Worm (Caenorhabditis elegans) whole organism, L3 larva: ENCODE measurements around the gene F09E10.5.

ENCODE experiments used
- R02D3.7 ChIP-seq: fragments of 150-350 bp; optimal IDR thresholded peaks from 2 replicates; lab custom pipeline; 2014; ENCODE audit warnings: missing biosample characterization, missing genetic modification characterization
- ZK546.5 ChIP-seq: sonication (generic microtip); optimal IDR thresholded peaks from 2 replicates; lab custom pipeline; 2017; ENCODE audit warnings: missing biosample characterization, missing genetic modification characterization
- ama-1 ChIP-seq: fragments of 150-350 bp; optimal IDR thresholded peaks from 2 replicates; lab custom pipeline; 2018
- ceh-16 ChIP-seq: sonication (generic microtip); optimal IDR thresholded peaks from 2 replicates; lab custom pipeline; 2017; ENCODE audit warnings: missing biosample characterization, missing genetic modification characterization
- ceh-82 ChIP-seq: fragments of 150-350 bp; optimal IDR thresholded peaks from 2 replicates; lab custom pipeline; 2014; ENCODE audit warnings: missing biosample characterization, missing genetic modification characterization
- ceh-9 ChIP-seq: sonication (generic microtip); optimal IDR thresholded peaks from 2 replicates; lab custom pipeline; 2018; ENCODE audit warnings: missing biosample characterization, missing genetic modification characterization
- daf-12 ChIP-seq: fragments of 150-350 bp; optimal IDR thresholded peaks from 2 replicates; lab custom pipeline; 2014; ENCODE audit warnings: missing biosample characterization, missing genetic modification reagents, missing genetic modification characterization
- egl-27 ChIP-seq: sonication (generic microtip); optimal IDR thresholded peaks from 4 replicates; lab custom pipeline; 2017; ENCODE audit warnings: missing biosample characterization, missing genetic modification reagents, missing genetic modification characterization
- egl-5 ChIP-seq: fragments of 150-350 bp; optimal IDR thresholded peaks from 2 replicates; lab custom pipeline; 2017; ENCODE audit warnings: missing biosample characterization, missing genetic modification reagents, missing genetic modification characterization, inconsistent platforms
- elt-1 ChIP-seq: fragments of 150-350 bp; optimal IDR thresholded peaks from 2 replicates; lab custom pipeline; 2014; ENCODE audit warnings: missing biosample characterization, missing genetic modification characterization
- elt-2 ChIP-seq: sonication (generic microtip); optimal IDR thresholded peaks from 2 replicates; lab custom pipeline; 2016; ENCODE audit warnings: missing genetic modification reagents, mild to moderate bottlenecking, missing genetic modification characterization, missing compliant biosample characterization
- elt-3 ChIP-seq, 3 experiments: fragments of 150-350 bp in 1 of 3; sonication (generic microtip) in 2 of 3; optimal IDR thresholded peaks; 2 replicates in 2 of 3; 4 replicates in 1 of 3; lab custom pipeline; 2014 to 2017; ENCODE audit warnings: missing biosample characterization in 3 of 3, missing genetic modification characterization in 3 of 3
- eor-1 ChIP-seq, 2 experiments: fragments of 150-350 bp; optimal IDR thresholded peaks; 2 replicates each; lab custom pipeline; 2014 to 2018; ENCODE audit warnings: missing biosample characterization in 2 of 2, missing genetic modification characterization in 2 of 2
- fkh-10 ChIP-seq: sonication (generic microtip); optimal IDR thresholded peaks from 2 replicates; lab custom pipeline; 2017; ENCODE audit warnings: missing biosample characterization, missing genetic modification reagents, missing genetic modification characterization
- fkh-2 ChIP-seq: fragments of 150-350 bp; optimal IDR thresholded peaks from 2 replicates; lab custom pipeline; 2014; ENCODE audit warnings: missing biosample characterization, missing genetic modification reagents, missing genetic modification characterization
- fos-1 ChIP-seq: fragments of 150-350 bp; optimal IDR thresholded peaks from 2 replicates; lab custom pipeline; 2014; ENCODE audit warnings: missing biosample characterization, missing genetic modification characterization
- hmg-11 ChIP-seq: sonication (generic microtip); optimal IDR thresholded peaks from 2 replicates; lab custom pipeline; 2016; ENCODE audit warnings: missing genetic modification characterization, missing compliant biosample characterization
- lin-15B ChIP-seq: fragments of 150-350 bp; optimal IDR thresholded peaks from 2 replicates; lab custom pipeline; 2014; ENCODE audit warnings: missing biosample characterization, missing genetic modification characterization
- lin-39 ChIP-seq: fragments of 150-350 bp; optimal IDR thresholded peaks from 2 replicates; lab custom pipeline; 2018; ENCODE audit warnings: missing biosample characterization, missing genetic modification reagents, missing genetic modification characterization
- lsy-12 ChIP-seq: sonication (generic microtip); optimal IDR thresholded peaks from 2 replicates; lab custom pipeline; 2016; ENCODE audit warnings: mild to moderate bottlenecking, missing genetic modification characterization, missing compliant biosample characterization
- mdl-1 ChIP-seq: fragments of 150-350 bp; optimal IDR thresholded peaks from 2 replicates; lab custom pipeline; 2014; ENCODE audit warnings: missing biosample characterization, missing genetic modification characterization
- mml-1 ChIP-seq: fragments of 150-350 bp; sonication (generic microtip); optimal IDR thresholded peaks from 3 replicates; lab custom pipeline; 2014; ENCODE audit warnings: missing biosample characterization, missing genetic modification characterization
- nfya-1 ChIP-seq: sonication (generic microtip); optimal IDR thresholded peaks from 2 replicates; lab custom pipeline; 2017; ENCODE audit warnings: missing genetic modification characterization, mild to moderate bottlenecking, missing compliant biosample characterization, antibody characterized with exemption, moderate library complexity; ENCODE audit not compliant: insufficient read depth
- nhr-11 ChIP-seq: fragments of 150-350 bp; optimal IDR thresholded peaks from 2 replicates; lab custom pipeline; 2014; ENCODE audit warnings: missing biosample characterization, missing genetic modification characterization
- nhr-12 ChIP-seq: fragments of 150-350 bp; optimal IDR thresholded peaks from 2 replicates; lab custom pipeline; 2014; ENCODE audit warnings: missing biosample characterization, missing genetic modification characterization
- nhr-23 ChIP-seq: fragments of 150-350 bp; optimal IDR thresholded peaks from 2 replicates; lab custom pipeline; 2014; ENCODE audit warnings: missing biosample characterization, missing genetic modification reagents, missing genetic modification characterization
- nhr-237 ChIP-seq: fragments of 150-350 bp; optimal IDR thresholded peaks from 2 replicates; lab custom pipeline; 2014; ENCODE audit warnings: missing biosample characterization, missing genetic modification characterization
- nhr-25 ChIP-seq: sonication (generic microtip); optimal IDR thresholded peaks from 2 replicates; lab custom pipeline; 2017; ENCODE audit warnings: missing biosample characterization, missing genetic modification characterization
- nhr-28 ChIP-seq: fragments of 150-350 bp; optimal IDR thresholded peaks from 2 replicates; lab custom pipeline; 2014; ENCODE audit warnings: missing biosample characterization, missing genetic modification characterization
- nhr-43 ChIP-seq: sonication (generic microtip); optimal IDR thresholded peaks from 2 replicates; lab custom pipeline; 2016; ENCODE audit warnings: mild to moderate bottlenecking, missing genetic modification characterization, missing compliant biosample characterization; ENCODE audit not compliant: poor library complexity, severe bottlenecking
- nhr-67 ChIP-seq: fragments of 150-350 bp; optimal IDR thresholded peaks from 2 replicates; lab custom pipeline; 2014; ENCODE audit warnings: missing biosample characterization, missing genetic modification characterization
- nhr-76 ChIP-seq: fragments of 150-350 bp; sonication (generic microtip); optimal IDR thresholded peaks from 5 replicates; lab custom pipeline; 2014; ENCODE audit warnings: missing biosample characterization, missing genetic modification characterization
- nhr-77 ChIP-seq: fragments of 150-350 bp; optimal IDR thresholded peaks from 2 replicates; lab custom pipeline; 2014; ENCODE audit warnings: missing biosample characterization, missing genetic modification characterization
- pha-4 ChIP-seq: fragments of 150-350 bp; optimal IDR thresholded peaks from 2 replicates; lab custom pipeline; 2014; ENCODE audit warnings: missing biosample characterization, missing genetic modification reagents, missing genetic modification characterization
- pqm-1 ChIP-seq: fragments of 150-350 bp; optimal IDR thresholded peaks from 2 replicates; lab custom pipeline; 2017; ENCODE audit warnings: missing biosample characterization, missing genetic modification characterization, inconsistent platforms
- sea-2 ChIP-seq: fragments of 150-350 bp; sonication (generic microtip); optimal IDR thresholded peaks from 4 replicates; lab custom pipeline; 2014; ENCODE audit warnings: missing biosample characterization, missing genetic modification reagents, missing genetic modification characterization
- skn-1 ChIP-seq: fragments of 150-350 bp; optimal IDR thresholded peaks from 2 replicates; lab custom pipeline; 2014; ENCODE audit warnings: missing biosample characterization, missing genetic modification characterization
- snpc-4 ChIP-seq: fragments of 150-350 bp; optimal IDR thresholded peaks from 2 replicates; lab custom pipeline; 2014; ENCODE audit warnings: missing biosample characterization, missing genetic modification characterization
- tbx-2 ChIP-seq: sonication (generic microtip); optimal IDR thresholded peaks from 2 replicates; lab custom pipeline; 2016; ENCODE audit warnings: mild to moderate bottlenecking, missing genetic modification characterization, missing compliant biosample characterization
- unc-62 ChIP-seq: fragments of 150-350 bp; sonication (generic microtip); optimal IDR thresholded peaks from 4 replicates; lab custom pipeline; 2014; ENCODE audit warnings: missing biosample characterization, missing genetic modification reagents, missing genetic modification characterization
- zag-1 ChIP-seq: fragments of 150-350 bp; optimal IDR thresholded peaks from 2 replicates; lab custom pipeline; 2014; ENCODE audit warnings: missing biosample characterization, missing genetic modification characterization
- ztf-11 ChIP-seq: fragments of 150-350 bp; optimal IDR thresholded peaks from 2 replicates; lab custom pipeline; 2014; ENCODE audit warnings: missing biosample characterization, missing genetic modification characterization
- ztf-4 ChIP-seq: fragments of 150-350 bp; optimal IDR thresholded peaks from 2 replicates; lab custom pipeline; 2014; ENCODE audit warnings: missing biosample characterization, missing genetic modification characterization

Gene F09E10.5

DNA sequence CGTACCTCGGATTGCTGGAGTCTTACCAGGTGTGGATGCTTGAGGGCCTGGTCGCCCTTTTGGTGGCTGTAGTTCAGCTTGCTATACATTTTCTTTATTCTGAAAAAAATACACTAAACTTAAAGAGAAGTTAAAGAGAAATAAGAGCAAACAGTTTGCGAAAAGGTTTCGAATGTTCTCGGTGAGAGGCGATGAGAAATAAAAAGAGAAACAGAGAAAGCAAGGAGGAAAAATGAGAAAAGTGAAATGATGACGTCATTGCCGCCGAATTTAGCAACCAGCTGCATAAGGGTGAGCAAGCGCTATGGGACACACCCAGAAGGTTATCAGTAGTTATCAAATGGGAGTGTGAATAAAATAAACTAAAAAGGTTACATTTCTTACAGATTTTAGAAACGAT, 40.4 kb downstream of the F09E10.5 start, which contains the start of gene cebp-1 (continued):
- peak; percentile 16 for TF ChIP-seq nhr-25 (tag; lab: Kevin White, UChicago)
- no peak for TF ChIP-seq tbx-2 (tag; lab: Kevin White, UChicago)
- no peak for TF ChIP-seq lsy-12 (tag; lab: Kevin White, UChicago)

DNA sequence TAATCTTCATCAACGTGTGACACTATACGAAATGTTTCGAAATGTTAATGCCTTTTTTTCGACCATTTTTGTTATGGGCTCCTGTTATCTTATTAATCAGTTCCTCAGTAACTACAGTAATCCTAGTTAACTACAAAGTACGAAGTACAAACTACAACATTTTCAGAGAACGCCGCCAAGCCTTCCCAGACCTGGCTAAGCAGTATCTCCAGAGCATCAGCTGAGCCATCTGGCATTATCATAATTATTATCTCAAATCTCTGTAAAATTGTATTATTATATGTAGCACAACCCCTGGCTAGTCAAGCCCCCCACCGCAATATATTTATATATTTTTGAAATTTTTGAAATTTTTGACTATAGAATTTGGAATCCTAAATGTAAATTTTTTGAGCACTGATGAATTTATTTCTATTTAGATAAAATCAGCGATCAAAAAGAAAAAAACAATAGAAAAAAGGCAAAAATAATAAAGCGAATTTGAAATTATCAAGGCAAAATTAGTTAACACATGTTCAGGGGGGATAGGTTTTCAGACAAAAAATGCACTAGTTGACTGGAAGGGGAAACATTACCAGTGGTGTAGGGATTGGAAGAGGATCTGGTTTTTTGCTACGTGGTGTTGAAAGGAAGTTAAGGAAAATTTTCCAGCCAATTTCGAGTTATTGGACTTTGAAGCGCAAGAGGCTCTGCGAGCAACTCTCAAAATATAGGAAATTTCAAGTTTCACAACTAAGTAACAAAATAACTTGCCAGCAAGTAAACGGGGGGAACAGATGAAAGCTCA, 42.1 kb downstream of the F09E10.5 start:
- TF ChIP-seq pha-4 (tag; lab: Kevin White, UChicago) (peak; percentile 22), nhr-23 (tag; lab: Kevin White, UChicago) (peak; percentile 1), ztf-11 (tag; lab: Kevin White, UChicago) (no peak), nhr-25 (tag; lab: Kevin White, UChicago) (peak; percentile 6), ama-1 (lab: Kevin White, UChicago) (peak; percentile 79), nhr-77 (no peak), lsy-12 (tag; lab: Kevin White, UChicago) (peak; percentile 33)

- TF ChIP-seq nhr-77 (no peak), fos-1 (tag; lab: Kevin White, UChicago) (no peak), elt-3 (tag; optimal IDR thresholded peaks at IDR 0.05; lab: Kevin White, UChicago) (no peak), nfya-1 (tag; lab: Kevin White, UChicago) (no peak), ZK546.5 (tag; lab: Kevin White, UChicago) (no peak), unc-62 (GFP tag; lab: Kevin White, UChicago) (no peak), pqm-1 (tag; lab: Kevin White, UChicago) (no peak), nhr-25 (tag; lab: Kevin White, UChicago) (no peak), elt-1 (no peak), nhr-12 (tag; lab: Kevin White, UChicago) (no peak), daf-12 (no peak), tbx-2 (tag; lab: Kevin White, UChicago) (no peak), elt-2 (tag; lab: Kevin White, UChicago) (no peak), R02D3.7 (tag; lab: Kevin White, UChicago) (no peak)
Observed at ce11 chrX:1451240-1451639, 42.9 kb downstream of the F09E10.5 start.

ce11 chrX:1450352-1450818, 43.8 kb downstream of the F09E10.5 start, which contains the start of gene W05H7.1:
Gene W05H7.1 (plus strand): TSS chrX:1450768.
- TF ChIP-seq lin-15B (tag; lab: Kevin White, UChicago) (peak; percentile 30), nhr-76 (tag; lab: Kevin White, UChicago) (no peak), daf-12 (no peak), tbx-2 (tag; lab: Kevin White, UChicago) (no peak), ztf-11 (tag; lab: Kevin White, UChicago) (no peak), ZK546.5 (tag; lab: Kevin White, UChicago) (no peak), unc-62 (GFP tag; lab: Kevin White, UChicago) (no peak), sea-2 (GFP tag; lab: Kevin White, UChicago) (no peak), elt-3 (tag; optimal IDR thresholded peaks at IDR 0.05; lab: Kevin White, UChicago) (no peak), nhr-43 (no peak), snpc-4 (tag; lab: Kevin White, UChicago) (peak; percentile 32), skn-1 (no peak), zag-1 (tag; lab: Kevin White, UChicago) (no peak), pqm-1 (tag; lab: Kevin White, UChicago) (no peak), R02D3.7 (tag; lab: Kevin White, UChicago) (no peak), mml-1 (no peak), nhr-23 (tag; lab: Kevin White, UChicago) (peak; percentile 48), lin-39 (tag; lab: Kevin White, UChicago) (peak; percentile 58), nhr-28 (no peak), ceh-9 (tag; lab: Kevin White, UChicago) (no peak), eor-1 (tag; optimal IDR thresholded peaks at IDR 0.05; lab: Kevin White, UChicago) (no peak), nhr-11 (tag; lab: Kevin White, UChicago) (no peak), ztf-4 (tag; lab: Kevin White, UChicago) (no peak), ceh-16 (no peak), egl-5 (tag; lab: Kevin White, UChicago) (peak; percentile 42), fkh-2 (no peak), nfya-1 (tag; lab: Kevin White, UChicago) (peak; percentile 73), nhr-12 (tag; lab: Kevin White, UChicago) (no peak), elt-1 (no peak), nhr-77 (no peak), mdl-1 (tag; lab: Kevin White, UChicago) (no peak), lsy-12 (tag; lab: Kevin White, UChicago) (no peak), egl-27 (tag; lab: Kevin White, UChicago) (no peak), ceh-82 (tag; lab: Kevin White, UChicago) (no peak), hmg-11 (tag; lab: Kevin White, UChicago) (peak; percentile 56), nhr-67 (tag; lab: Kevin White, UChicago) (no peak), nhr-237 (no peak), fos-1 (tag; lab: Kevin White, UChicago) (no peak), fkh-10 (GFP tag; lab: Kevin White, UChicago) (no peak), elt-2 (tag; lab: Kevin White, UChicago) (peak; percentile 15)
